Worm (Caenorhabditis elegans) whole organism, L4/young adult: ENCODE data around the gene algn-11.

Experiments used
- W03F9.2 ChIP-seq: fragments of 150-350 bp; optimal IDR thresholded peaks from 2 replicates; lab custom pipeline; 2014; ENCODE audit warnings: missing biosample characterization, missing genetic modification characterization
- dao-5 ChIP-seq: sonication (generic microtip); optimal IDR thresholded peaks from 2 replicates; lab custom pipeline; 2016; ENCODE audit warnings: missing genotype, missing genetic modification characterization, moderate library complexity, missing compliant biosample characterization
- him-1 ChIP-seq: sonication (generic microtip); optimal IDR thresholded peaks from 2 replicates; lab custom pipeline; 2016; ENCODE audit warnings: missing genotype, missing genetic modification reagents, missing genetic modification characterization, missing compliant biosample characterization

- TF ChIP-seq him-1 (tag; lab: Kevin White, UChicago) (no peak), W03F9.2 (tag; lab: Kevin White, UChicago) (no peak), dao-5 (no peak)
Measured at ce11 chrIII:7301668-7302067, 11.3 kb upstream of the algn-11 start.
